Fruit fly (Drosophila melanogaster) whole organism: ENCODE measurements around the gene CG31798.

ENCODE experiments used
- CG8478 ChIP-seq: fragments of >200 bp; optimal IDR thresholded peaks from 2 replicates; lab custom pipeline; 2018; ENCODE audit warnings: inconsistent platforms
- EcR ChIP-seq, 2 experiments: fragments of >200 bp; optimal IDR thresholded peaks; 2 replicates each; lab custom pipeline; 2017; ENCODE audit warnings: missing biosample characterization in 2 of 2, missing genetic modification characterization in 2 of 2, missing genetic modification reagents in 2 of 2
- pan ChIP-seq: fragments of >200 bp; optimal IDR thresholded peaks from 2 replicates; lab custom pipeline; 2017
- psq ChIP-seq: fragments of >200 bp; optimal IDR thresholded peaks from 2 replicates; lab custom pipeline; 2017
- usp ChIP-seq: fragments of >200 bp; optimal IDR thresholded peaks from 2 replicates; lab custom pipeline; 2017; ENCODE audit warnings: missing biosample characterization, missing genetic modification characterization, mixed read lengths

- TF ChIP-seq usp (GFP tag; lab: Kevin White, UChicago) (no peak), psq (no peak), CG8478 (no peak), pan (lab: Kevin White, UChicago) (no peak), EcR (GFP tag; optimal IDR thresholded peaks at IDR 0.05; lab: Kevin White, UChicago) (no peak)
These were observed 35.8 kb downstream of the CG31798 start for dm6 chr2L:19429731-19430130.
